Fruit fly (Drosophila melanogaster) S2 (cell line): ENCODE measurements around the gene dan.

Experiments
- CG8478 ChIP-seq: fragments of >200 bp; optimal IDR thresholded peaks from 2 replicates; lab custom pipeline; 2018
- CTCF ChIP-seq, 2 experiments: fragments of >200 bp; optimal IDR thresholded peaks; 2 replicates each; lab custom pipeline; 2018

dan gene

DNA sequence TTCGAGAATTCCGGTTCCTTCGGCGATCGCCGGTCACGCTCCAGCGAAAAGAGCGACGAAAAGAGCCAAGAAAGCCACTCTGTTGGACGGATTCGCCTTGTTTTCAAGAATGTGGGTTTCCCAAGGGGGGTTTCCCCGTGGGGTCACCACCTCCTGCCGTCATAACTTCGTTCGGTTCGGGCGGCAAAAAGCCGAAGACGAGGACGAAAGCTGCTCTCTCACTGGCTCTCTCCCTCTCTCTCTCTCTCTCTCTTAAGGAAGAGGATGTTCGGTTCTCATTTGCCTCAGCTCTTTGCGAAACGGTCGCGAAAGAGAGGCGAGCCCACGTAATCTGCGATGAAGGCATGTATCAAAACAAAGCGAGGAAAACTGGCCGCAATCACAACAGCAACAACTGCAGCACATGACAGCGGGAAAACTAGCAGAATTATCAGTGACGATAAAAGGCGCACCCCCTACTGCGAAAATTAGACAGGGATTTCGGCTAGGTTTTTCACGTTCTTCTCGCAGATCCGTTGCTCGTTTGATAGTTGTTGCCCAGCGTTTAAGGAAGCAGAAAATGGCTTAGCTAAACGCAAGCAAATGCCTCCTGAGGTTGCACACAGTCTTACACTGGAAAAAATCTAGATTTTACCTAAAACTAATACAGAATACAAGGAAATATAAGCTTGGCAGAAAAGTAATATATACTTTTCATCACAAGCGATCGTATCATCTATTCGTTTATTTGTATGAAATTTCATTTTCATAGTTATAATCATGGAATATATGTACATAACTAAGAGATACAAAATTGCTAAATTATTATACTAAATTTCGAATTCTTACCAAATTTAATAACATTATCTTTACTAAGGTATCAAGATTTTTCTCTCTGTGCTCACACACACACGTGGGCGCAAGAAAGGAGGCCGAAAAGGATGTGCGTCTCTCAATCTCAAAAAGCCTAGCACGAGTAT is at the start of gene dan:
Gene dan (plus strand): TSS at position 900 of the 959 bp plus-strand sequence.
- TF ChIP-seq CG8478 (lab: Kevin White, UChicago) (no peak), CTCF (optimal IDR thresholded peaks at IDR 0.05; lab: Kevin White, UChicago) (no peak)

DNA sequence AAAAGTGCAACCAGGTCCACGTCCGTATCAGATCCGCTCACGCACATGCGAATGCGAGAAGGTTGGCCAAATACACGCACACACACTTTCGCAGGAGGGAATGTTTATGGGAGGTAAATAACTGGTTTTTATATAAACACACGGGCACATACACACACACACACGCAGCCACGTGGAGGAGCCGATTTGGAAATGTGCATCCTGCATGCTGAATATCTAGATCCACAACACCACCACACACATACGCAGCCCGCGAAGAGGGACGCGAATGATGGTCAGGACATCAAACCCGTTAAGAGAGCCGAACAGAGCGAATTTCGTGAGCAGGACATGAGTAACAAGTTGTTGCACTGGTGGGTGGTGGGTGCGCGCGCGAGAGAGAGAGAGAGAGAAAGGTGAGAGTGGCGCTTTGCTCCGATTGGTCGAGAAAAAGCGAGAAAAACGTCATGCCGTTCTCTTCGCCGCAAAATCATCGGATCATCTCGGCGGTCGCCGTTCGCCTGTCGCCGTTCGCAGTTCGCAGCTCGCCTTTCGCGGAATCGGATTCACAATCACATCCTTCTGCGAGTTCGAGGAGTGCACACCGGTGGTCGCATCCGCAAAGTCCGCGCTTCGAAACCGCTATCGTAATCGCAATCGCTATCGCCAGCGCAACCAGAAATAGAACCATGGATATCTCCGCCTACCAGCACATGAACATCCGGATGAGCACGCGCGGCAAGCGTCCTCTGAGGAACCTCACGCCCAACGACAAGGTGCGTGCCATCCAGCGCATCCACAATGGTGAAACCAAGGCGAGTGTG is 46.4 kb upstream of the dan start, which contains the start of gene danr:
Gene danr (plus strand): TSS at position 508 of the 803 bp plus-strand sequence.
- no peak for TF ChIP-seq CG8478 (lab: Kevin White, UChicago)
- no peak for TF ChIP-seq CTCF (optimal IDR thresholded peaks at IDR 0.05; lab: Kevin White, UChicago)

DNA sequence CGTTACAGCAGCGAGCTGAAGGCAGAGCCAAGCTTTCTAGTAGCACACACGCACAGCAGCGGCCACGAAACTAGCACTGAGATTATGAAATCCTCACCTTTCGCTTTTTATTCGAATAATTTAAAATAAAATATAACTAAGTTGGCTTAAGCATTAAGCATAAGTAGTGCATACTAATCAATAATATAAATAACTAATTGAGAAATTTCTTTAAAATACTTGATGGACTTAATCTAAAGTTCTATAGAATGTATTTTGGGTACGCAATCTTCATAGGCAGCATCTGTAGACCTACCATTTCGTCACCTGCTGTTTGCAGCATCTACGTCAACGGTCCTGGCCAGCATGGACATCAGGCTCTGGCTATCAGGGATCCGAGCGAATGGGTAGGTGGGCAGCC is 31.8 kb upstream of the dan start:
- no peak for TF ChIP-seq CG8478 (lab: Kevin White, UChicago)
- no peak for TF ChIP-seq CTCF (optimal IDR thresholded peaks at IDR 0.05; lab: Kevin White, UChicago)

DNA sequence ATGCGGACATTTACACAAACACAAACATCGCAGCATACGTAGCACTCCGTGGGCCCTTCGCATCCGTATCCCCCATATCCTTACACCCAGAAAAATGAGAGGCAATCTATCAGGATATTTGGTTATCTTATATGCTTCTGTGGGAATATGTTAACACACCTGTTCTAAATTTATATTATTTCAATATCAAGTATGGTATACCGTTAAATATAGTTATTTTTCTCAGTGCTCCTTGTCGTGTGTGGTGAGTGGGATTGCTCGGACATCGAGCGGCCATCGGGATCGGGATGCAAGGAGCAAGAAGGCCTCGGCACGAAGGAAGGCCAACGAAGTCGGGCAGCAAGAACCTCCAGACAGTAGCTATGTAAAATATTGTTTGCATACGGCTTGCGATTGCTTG is 22.7 kb upstream of the dan start:
- no peak for TF ChIP-seq CG8478 (lab: Kevin White, UChicago)
- no peak for TF ChIP-seq CTCF (optimal IDR thresholded peaks at IDR 0.05; lab: Kevin White, UChicago)

DNA sequence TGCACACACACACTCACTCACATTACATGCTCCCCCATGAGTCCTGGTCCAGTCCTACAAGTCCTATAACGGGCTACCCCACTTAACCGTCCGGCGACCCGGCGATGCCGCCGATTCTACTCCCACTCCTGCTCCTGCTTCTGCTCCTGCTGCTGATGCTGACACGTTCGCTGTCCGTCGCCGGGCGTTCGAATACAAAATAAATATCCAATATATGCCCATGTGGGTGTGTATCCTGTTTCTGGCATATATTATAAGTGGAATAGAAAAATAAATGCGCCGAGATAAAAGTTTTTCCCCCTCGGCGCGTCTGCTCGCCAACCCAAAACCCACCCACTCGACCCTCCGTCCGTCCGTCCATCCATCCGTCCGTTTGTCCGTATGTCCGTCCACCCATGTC is 17.4 kb upstream of the dan start:
- no peak for TF ChIP-seq CTCF (optimal IDR thresholded peaks at IDR 0.05; lab: Kevin White, UChicago)
- no peak for TF ChIP-seq CG8478 (lab: Kevin White, UChicago)

DNA sequence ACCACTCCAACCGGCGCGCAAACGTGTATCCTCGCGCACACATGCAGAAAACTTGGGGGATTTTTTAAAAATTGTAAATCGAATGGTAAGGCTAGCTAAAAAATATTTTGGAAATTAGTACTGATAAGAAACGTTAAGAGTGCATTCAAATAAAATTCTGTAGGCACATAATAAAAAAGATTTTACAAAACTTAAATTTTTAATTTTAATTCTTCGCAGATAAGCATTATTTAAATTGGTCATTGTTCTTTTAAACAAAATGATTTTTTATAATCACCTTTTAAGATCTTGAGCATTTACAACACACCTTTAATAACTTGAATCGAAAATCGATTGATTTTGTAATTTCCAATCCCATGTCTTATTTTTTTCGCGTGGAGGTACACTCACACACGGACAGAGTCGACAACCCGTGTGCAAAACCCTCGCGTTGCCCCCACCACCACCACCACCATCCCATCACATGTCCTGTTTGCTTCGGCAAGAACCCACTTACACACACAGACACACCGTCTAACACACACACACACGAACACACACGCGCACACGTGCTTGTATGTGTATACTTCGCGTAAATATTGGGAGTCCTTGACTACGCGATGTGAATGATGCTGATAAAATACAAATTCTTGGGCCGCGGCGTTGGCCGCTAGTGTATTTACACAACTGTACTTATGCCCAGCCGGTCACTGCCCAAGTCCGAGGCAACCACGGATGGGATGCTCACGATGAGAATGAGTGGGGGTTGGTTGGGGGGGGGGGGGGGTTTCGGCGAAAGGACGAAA is 16.6 kb upstream of the dan start:
- TF ChIP-seq CG8478 (lab: Kevin White, UChicago) (no peak), CTCF (optimal IDR thresholded peaks at IDR 0.05; lab: Kevin White, UChicago) (no peak)

DNA sequence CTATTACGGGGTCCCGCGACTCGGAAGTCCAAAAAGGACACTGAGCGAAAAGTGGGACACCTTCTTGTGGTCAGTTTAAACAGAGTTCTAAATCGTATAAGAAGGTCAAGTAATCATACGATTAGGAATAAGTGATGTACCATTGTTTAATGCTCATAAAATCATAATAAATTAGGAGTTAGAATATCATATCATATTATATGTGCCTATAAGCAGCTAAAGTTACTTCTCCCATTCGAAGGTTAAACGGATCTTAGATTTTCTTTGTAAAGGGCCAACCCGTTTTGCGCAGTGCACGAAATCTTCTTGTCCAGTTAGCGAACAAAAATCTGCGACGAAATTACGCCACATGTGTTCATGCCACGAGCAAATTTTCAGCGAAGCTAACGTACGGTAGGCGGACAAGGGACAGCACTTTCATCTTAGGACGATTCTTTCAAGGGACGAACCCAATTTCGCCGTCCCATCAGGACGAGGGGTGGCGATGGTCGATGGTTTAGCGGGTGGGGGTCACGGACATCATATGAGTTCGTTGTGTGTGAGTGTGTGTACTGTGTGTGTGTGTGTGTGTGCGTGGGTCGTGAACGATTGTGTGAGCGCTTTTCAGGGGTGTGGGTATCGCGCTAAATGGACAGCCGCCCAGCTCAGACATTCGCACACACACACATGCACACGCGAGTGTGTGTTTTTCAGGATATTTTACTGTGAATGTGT is 15.8 kb upstream of the dan start:
- no peak for TF ChIP-seq CG8478 (lab: Kevin White, UChicago)
- TF ChIP-seq CTCF (optimal IDR thresholded peaks at IDR 0.05; lab: Kevin White, UChicago) = no peak

DNA sequence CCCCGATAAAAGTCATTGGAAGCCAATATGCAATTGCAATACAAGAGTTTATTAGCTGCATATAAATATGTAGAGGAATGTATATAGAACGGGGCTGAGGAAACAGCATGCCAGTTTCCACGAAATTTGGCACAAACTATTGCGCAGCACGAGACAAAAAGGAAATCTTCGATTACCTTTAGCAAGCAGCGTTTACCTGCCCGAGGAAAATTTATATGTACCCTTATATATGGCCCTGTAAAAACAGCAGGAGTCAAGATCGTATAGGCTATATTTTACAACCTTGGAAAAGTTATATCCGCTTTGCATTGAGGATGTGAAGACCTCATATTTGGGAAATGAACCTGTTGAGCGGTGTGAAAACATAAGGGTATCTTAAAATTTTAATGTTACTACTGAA is 11.8 kb upstream of the dan start:
- TF ChIP-seq CG8478 (lab: Kevin White, UChicago) (no peak), CTCF (optimal IDR thresholded peaks at IDR 0.05; lab: Kevin White, UChicago) (no peak)

DNA sequence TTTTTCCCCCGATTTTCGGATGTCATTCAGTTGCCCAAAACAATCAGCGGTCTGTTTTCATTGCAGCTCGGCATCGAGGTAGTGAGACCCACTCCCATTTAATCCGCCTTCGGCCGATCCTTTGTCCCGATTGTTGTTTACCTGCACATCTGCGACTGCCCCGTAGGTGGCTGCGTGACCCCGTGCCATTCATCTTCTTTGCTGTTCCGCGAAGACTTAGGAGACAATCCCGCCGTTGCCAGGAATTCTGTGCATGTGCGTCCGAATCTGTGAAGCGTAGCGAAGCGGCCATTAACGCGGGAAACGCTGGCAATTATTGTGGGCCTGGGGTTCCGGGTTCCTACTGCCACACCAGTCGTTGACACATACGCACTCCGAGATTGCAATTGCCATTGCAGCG is 11.2 kb upstream of the dan start:
- no peak for TF ChIP-seq CG8478 (lab: Kevin White, UChicago)
- no peak for TF ChIP-seq CTCF (optimal IDR thresholded peaks at IDR 0.05; lab: Kevin White, UChicago)

DNA sequence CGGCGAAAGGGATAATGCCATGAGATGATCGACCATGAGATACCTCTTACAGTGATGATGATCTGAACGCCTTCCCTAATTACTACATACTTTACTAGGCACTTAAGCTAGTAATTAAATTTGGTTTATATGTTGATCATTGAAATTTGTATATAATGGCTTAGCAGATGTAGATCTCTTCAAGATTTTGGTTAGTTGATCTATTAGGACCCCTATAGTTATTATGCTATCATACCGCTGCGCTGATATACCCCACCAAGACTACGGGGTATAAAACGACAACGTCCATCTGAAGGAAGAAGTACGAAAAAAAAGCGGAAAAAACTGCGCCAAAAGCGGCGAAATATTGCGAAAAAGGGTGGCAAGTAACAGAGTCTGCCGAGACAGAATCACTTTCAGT is 9.9 kb upstream of the dan start:
- TF ChIP-seq CG8478 (lab: Kevin White, UChicago) (no peak), CTCF (optimal IDR thresholded peaks at IDR 0.05; lab: Kevin White, UChicago) (no peak)

DNA sequence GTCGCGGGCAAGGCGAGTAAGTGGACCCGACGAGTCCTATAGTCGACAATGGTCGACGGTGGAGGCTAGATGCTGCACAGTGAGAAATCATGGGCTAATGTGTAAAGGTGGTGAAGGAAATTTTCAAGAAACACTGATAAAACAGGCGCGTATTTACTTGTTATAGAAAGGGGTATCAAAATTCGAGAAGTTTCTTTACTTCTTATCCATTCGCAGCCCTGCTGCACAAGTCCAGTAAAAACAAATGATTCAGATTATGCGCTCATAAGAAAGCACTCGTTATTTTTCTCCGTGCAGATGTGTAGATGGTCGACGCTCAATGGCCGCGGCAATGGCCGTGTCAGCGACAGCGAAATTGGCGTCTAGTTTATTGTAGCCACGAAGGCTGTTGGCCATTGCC is 7.7 kb upstream of the dan start:
- TF ChIP-seq CTCF (optimal IDR thresholded peaks at IDR 0.05; lab: Kevin White, UChicago) = no peak
- TF ChIP-seq CG8478 (lab: Kevin White, UChicago) = no peak

DNA sequence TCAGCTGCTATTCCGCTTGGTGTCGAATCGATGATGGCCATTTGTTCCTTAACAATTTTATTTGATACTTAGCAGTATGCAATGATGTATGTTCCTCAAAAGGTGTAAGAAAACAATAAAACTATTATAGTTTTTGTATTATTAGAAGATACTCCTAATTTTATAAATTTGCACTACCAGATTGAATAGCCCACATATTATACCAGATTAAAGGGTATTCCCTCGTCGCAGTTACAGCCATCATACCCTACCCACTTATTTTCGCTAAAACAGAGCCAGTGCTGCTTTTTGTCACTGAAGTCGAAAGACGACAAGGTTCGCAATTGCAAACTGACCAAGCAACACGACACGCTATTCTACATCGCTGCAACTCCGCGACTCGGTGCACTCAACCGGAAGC is 6.8 kb upstream of the dan start:
- TF ChIP-seq CTCF (optimal IDR thresholded peaks at IDR 0.05; lab: Kevin White, UChicago) (no peak), CG8478 (lab: Kevin White, UChicago) (no peak)

DNA sequence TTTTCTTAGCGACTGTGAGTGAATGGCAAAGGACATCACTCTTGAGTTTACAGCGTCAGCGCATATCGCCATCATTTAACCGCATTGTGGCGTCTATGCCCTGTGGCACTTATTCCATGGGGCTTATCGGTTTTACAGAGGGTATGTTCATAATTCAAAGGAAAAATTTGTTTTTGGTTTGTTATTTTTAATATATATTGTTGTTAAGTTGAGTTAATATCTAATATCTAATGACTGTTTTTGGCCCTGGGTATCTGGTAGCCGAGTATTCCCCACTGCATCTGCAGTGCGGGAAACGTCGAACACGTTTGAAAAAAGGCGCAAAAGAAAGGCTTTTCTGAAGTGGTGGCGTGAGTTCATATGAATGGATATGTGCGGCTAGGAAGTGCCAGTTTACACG is 5.7 kb upstream of the dan start:
- TF ChIP-seq CG8478 (lab: Kevin White, UChicago) = no peak
- TF ChIP-seq CTCF (optimal IDR thresholded peaks at IDR 0.05; lab: Kevin White, UChicago) = no peak

DNA sequence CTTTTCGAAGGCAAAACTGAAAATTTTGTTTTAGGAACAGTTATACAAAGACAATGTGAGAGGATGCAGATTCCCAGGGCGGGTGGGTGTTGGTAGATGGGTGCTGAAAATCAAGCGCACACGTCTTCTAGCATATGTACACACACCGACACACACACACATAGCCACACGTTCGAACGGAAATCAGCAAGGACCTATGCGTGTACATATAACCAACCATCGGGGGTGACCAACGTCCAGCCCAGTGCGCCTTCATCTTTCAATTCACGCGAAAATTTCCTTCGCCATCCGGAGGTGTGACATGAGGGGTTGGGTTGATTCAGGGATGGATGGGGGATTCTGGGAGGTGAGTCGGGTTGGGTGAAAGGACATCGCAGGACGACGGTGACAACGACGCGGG is 2.8 kb upstream of the dan start:
- TF ChIP-seq CTCF (optimal IDR thresholded peaks at IDR 0.05; lab: Kevin White, UChicago) = no peak
- no peak for TF ChIP-seq CG8478 (lab: Kevin White, UChicago)
